Worm (Caenorhabditis elegans) whole organism, late embryonic: Measurements from ENCODE around the gene atl-1.
A peak's percentile ranks its signal among the peaks of the same experiment; 100 is the strongest.

Source experiments
- C08G9.2 ChIP-seq: sonication (generic microtip); optimal IDR thresholded peaks from 2 replicates; lab custom pipeline; 2016; ENCODE audit warnings: mild to moderate bottlenecking, missing genetic modification characterization, moderate library complexity, missing compliant biosample characterization
- F13H6.1 ChIP-seq: sonication (generic microtip); optimal IDR thresholded peaks from 2 replicates; lab custom pipeline; 2016; ENCODE audit warnings: missing genetic modification characterization, missing compliant biosample characterization
- K02D7.2 ChIP-seq: sonication (generic microtip); optimal IDR thresholded peaks from 2 replicates; lab custom pipeline; 2017; ENCODE audit warnings: mild to moderate bottlenecking, missing genetic modification characterization, missing compliant biosample characterization
- K09A11.1 ChIP-seq: sonication (generic microtip); optimal IDR thresholded peaks from 2 replicates; lab custom pipeline; 2017; ENCODE audit warnings: antibody characterized with exemption, mild to moderate bottlenecking, missing genetic modification characterization, missing compliant biosample characterization; ENCODE audit not compliant: insufficient read depth
- T23F11.4 ChIP-seq: fragments of 200-800 bp; sonication (Bioruptor generic); optimal IDR thresholded peaks from 2 replicates; lab custom pipeline; 2018; ENCODE audit warnings: mild to moderate bottlenecking, missing genetic modification characterization, missing compliant biosample characterization
- ceh-14 ChIP-seq: sonication (generic microtip); optimal IDR thresholded peaks from 2 replicates; lab custom pipeline; 2016; ENCODE audit warnings: missing genotype, missing genetic modification characterization, missing compliant biosample characterization
- ceh-19 ChIP-seq: fragments of 200-800 bp; sonication (Bioruptor generic); optimal IDR thresholded peaks from 2 replicates; lab custom pipeline; 2018; ENCODE audit warnings: mild to moderate bottlenecking, missing genetic modification characterization, missing compliant biosample characterization
- ceh-2 ChIP-seq: sonication (generic microtip); optimal IDR thresholded peaks from 2 replicates; lab custom pipeline; 2016; ENCODE audit warnings: missing genotype, missing genetic modification characterization, missing compliant biosample characterization
- ceh-22 ChIP-seq: sonication (generic microtip); optimal IDR thresholded peaks from 2 replicates; lab custom pipeline; 2017; ENCODE audit warnings: missing biosample characterization, missing genetic modification characterization
- ceh-30 ChIP-seq: fragments of 150-350 bp; optimal IDR thresholded peaks from 2 replicates; lab custom pipeline; 2014; ENCODE audit warnings: missing biosample characterization, missing genetic modification characterization
- ceh-31 ChIP-seq: sonication (generic microtip); optimal IDR thresholded peaks from 2 replicates; lab custom pipeline; 2016; ENCODE audit warnings: missing genetic modification characterization, missing compliant biosample characterization
- ceh-34 ChIP-seq: sonication (generic microtip); optimal IDR thresholded peaks from 2 replicates; lab custom pipeline; 2016; ENCODE audit warnings: mild to moderate bottlenecking, missing genetic modification characterization, missing compliant biosample characterization
- ceh-45 ChIP-seq: fragments of 200-800 bp; sonication (Bioruptor generic); IDR thresholded peaks from 2 replicates; pipeline ENCODE4 v1.3.6; 2022; ENCODE audit warnings: missing genetic modification reagents, missing genetic modification characterization, missing compliant biosample characterization
- ceh-48 ChIP-seq: sonication (generic microtip); optimal IDR thresholded peaks from 2 replicates; lab custom pipeline; 2016; ENCODE audit warnings: missing genetic modification characterization, inconsistent platforms, missing compliant biosample characterization
- ceh-6 ChIP-seq: fragments of 200-800 bp; sonication (Bioruptor generic); optimal IDR thresholded peaks from 2 replicates; lab custom pipeline; 2018; ENCODE audit warnings: mild to moderate bottlenecking, missing genetic modification characterization, missing compliant biosample characterization
- ceh-9 ChIP-seq: sonication (generic microtip); optimal IDR thresholded peaks from 2 replicates; lab custom pipeline; 2016; ENCODE audit warnings: mild to moderate bottlenecking, missing genetic modification characterization, inconsistent platforms, missing compliant biosample characterization
- che-1 ChIP-seq: sonication (generic microtip); optimal IDR thresholded peaks from 2 replicates; lab custom pipeline; 2016; ENCODE audit warnings: mild to moderate bottlenecking, missing genetic modification characterization, missing compliant biosample characterization
- dmd-4 ChIP-seq: sonication (generic microtip); optimal IDR thresholded peaks from 2 replicates; lab custom pipeline; 2016; ENCODE audit warnings: borderline replicate concordance, missing genetic modification characterization, missing compliant biosample characterization
- elt-2 ChIP-seq: sonication (generic microtip); optimal IDR thresholded peaks from 2 replicates; lab custom pipeline; 2016; ENCODE audit warnings: missing genetic modification reagents, missing genetic modification characterization, missing compliant biosample characterization
- eyg-1 ChIP-seq: sonication (generic microtip); optimal IDR thresholded peaks from 2 replicates; lab custom pipeline; 2016; ENCODE audit warnings: missing genotype, missing genetic modification characterization, missing compliant biosample characterization
- fax-1 ChIP-seq: sonication (generic microtip); optimal IDR thresholded peaks from 2 replicates; lab custom pipeline; 2016; ENCODE audit warnings: missing genotype, missing genetic modification characterization, missing compliant biosample characterization
- fkh-10 ChIP-seq: fragments of 150-350 bp; optimal IDR thresholded peaks from 2 replicates; lab custom pipeline; 2014; ENCODE audit warnings: missing biosample characterization, missing genetic modification reagents, missing genetic modification characterization
- fkh-6 ChIP-seq: sonication (generic microtip); optimal IDR thresholded peaks from 2 replicates; lab custom pipeline; 2016; ENCODE audit warnings: missing genetic modification characterization, missing compliant biosample characterization
- gmeb-2 ChIP-seq: sonication (generic microtip); optimal IDR thresholded peaks from 2 replicates; lab custom pipeline; 2016; ENCODE audit warnings: missing genetic modification characterization, inconsistent platforms, missing compliant biosample characterization
- hlh-13 ChIP-seq: fragments of 200-800 bp; sonication (Bioruptor generic); optimal IDR thresholded peaks from 2 replicates; lab custom pipeline; 2018; ENCODE audit warnings: mild to moderate bottlenecking, missing genetic modification characterization, missing compliant biosample characterization
- hlh-15 ChIP-seq: sonication (generic microtip); optimal IDR thresholded peaks from 2 replicates; lab custom pipeline; 2016; ENCODE audit warnings: missing genetic modification characterization, missing compliant biosample characterization
- hlh-8 ChIP-seq: sonication (generic microtip); optimal IDR thresholded peaks from 2 replicates; lab custom pipeline; 2016; ENCODE audit warnings: missing genotype, missing genetic modification characterization, missing compliant biosample characterization
- lin-11 ChIP-seq: fragments of 200-800 bp; sonication (Bioruptor generic); optimal IDR thresholded peaks from 2 replicates; lab custom pipeline; 2018; ENCODE audit warnings: mild to moderate bottlenecking, missing genetic modification characterization, missing compliant biosample characterization
- madf-2 ChIP-seq: sonication (generic microtip); optimal IDR thresholded peaks from 2 replicates; lab custom pipeline; 2017; ENCODE audit warnings: missing genetic modification characterization, missing compliant biosample characterization
- mec-3 ChIP-seq: sonication (generic microtip); optimal IDR thresholded peaks from 2 replicates; lab custom pipeline; 2016; ENCODE audit warnings: borderline replicate concordance, missing genetic modification characterization, missing compliant biosample characterization
- nfya-1 ChIP-seq: sonication (generic microtip); optimal IDR thresholded peaks from 2 replicates; lab custom pipeline; 2017; ENCODE audit warnings: missing genetic modification characterization, mild to moderate bottlenecking, missing compliant biosample characterization, antibody characterized with exemption, moderate library complexity
- nhr-232 ChIP-seq: sonication (generic microtip); optimal IDR thresholded peaks from 2 replicates; lab custom pipeline; 2016; ENCODE audit warnings: missing genetic modification characterization, missing compliant biosample characterization
- odd-2 ChIP-seq: sonication (generic microtip); optimal IDR thresholded peaks from 2 replicates; lab custom pipeline; 2017; ENCODE audit warnings: antibody characterized with exemption, mild to moderate bottlenecking, missing genetic modification characterization, missing compliant biosample characterization
- pag-3 ChIP-seq: sonication (generic microtip); optimal IDR thresholded peaks from 2 replicates; lab custom pipeline; 2016; ENCODE audit warnings: missing compliant biosample characterization, missing genetic modification characterization, borderline replicate concordance
- pat-9 ChIP-seq: fragments of 200-800 bp; sonication (Bioruptor generic); optimal IDR thresholded peaks from 2 replicates; lab custom pipeline; 2018; ENCODE audit warnings: mild to moderate bottlenecking, missing genetic modification characterization, moderate library complexity, missing compliant biosample characterization
- pax-1 ChIP-seq: fragments of 150-350 bp; optimal IDR thresholded peaks from 2 replicates; lab custom pipeline; 2014; ENCODE audit warnings: missing biosample characterization, missing genetic modification characterization
- pqm-1 ChIP-seq: sonication (generic microtip); optimal IDR thresholded peaks from 2 replicates; lab custom pipeline; 2016; ENCODE audit warnings: missing genetic modification characterization, missing compliant biosample characterization
- ref-2 ChIP-seq: sonication (generic microtip); optimal IDR thresholded peaks from 2 replicates; lab custom pipeline; 2016; ENCODE audit warnings: missing genetic modification characterization, missing compliant biosample characterization
- rnt-1 ChIP-seq: sonication (generic microtip); optimal IDR thresholded peaks from 2 replicates; lab custom pipeline; 2016; ENCODE audit warnings: missing genetic modification characterization, missing compliant biosample characterization
- sox-4 ChIP-seq: sonication (generic microtip); optimal IDR thresholded peaks from 2 replicates; lab custom pipeline; 2017; ENCODE audit warnings: mild to moderate bottlenecking, missing genetic modification characterization, inconsistent platforms, missing compliant biosample characterization
- syd-9 ChIP-seq: sonication (generic microtip); optimal IDR thresholded peaks from 2 replicates; lab custom pipeline; 2016; ENCODE audit warnings: mild to moderate bottlenecking, missing genetic modification characterization, moderate library complexity, missing compliant biosample characterization
- tbx-2 ChIP-seq: sonication (generic microtip); optimal IDR thresholded peaks from 2 replicates; lab custom pipeline; 2016; ENCODE audit warnings: missing genetic modification characterization, missing compliant biosample characterization
- tbx-7 ChIP-seq: sonication (generic microtip); optimal IDR thresholded peaks from 2 replicates; lab custom pipeline; 2016; ENCODE audit warnings: missing genotype, missing genetic modification characterization, missing compliant biosample characterization
- ttx-3 ChIP-seq: sonication (generic microtip); optimal IDR thresholded peaks from 2 replicates; lab custom pipeline; 2016; ENCODE audit warnings: missing genetic modification reagents, missing genetic modification characterization, missing compliant biosample characterization
- unc-3 ChIP-seq, 2 experiments: fragments of 200-800 bp in 1 of 2; sonication (Bioruptor generic) in 1 of 2; sonication (generic microtip) in 1 of 2; conservative IDR thresholded peaks in 1 of 2; optimal IDR thresholded peaks in 1 of 2; 2 replicates each; pipeline versions ENCODE4 v1.3.6 to Lab custom; 2016 to 2022; ENCODE audit warnings: missing compliant biosample characterization in 2 of 2, missing genetic modification characterization in 2 of 2, missing genetic modification reagents in 1 of 2
- unc-42 ChIP-seq: sonication (generic microtip); optimal IDR thresholded peaks from 2 replicates; lab custom pipeline; 2016; ENCODE audit warnings: missing genotype, missing genetic modification characterization, missing compliant biosample characterization
- unc-55 ChIP-seq: sonication (generic microtip); optimal IDR thresholded peaks from 2 replicates; lab custom pipeline; 2017; ENCODE audit warnings: missing biosample characterization, missing genetic modification reagents, missing genetic modification characterization
- unc-86 ChIP-seq: sonication (generic microtip); optimal IDR thresholded peaks from 2 replicates; lab custom pipeline; 2016; ENCODE audit warnings: missing genetic modification characterization, missing compliant biosample characterization
- zip-5 ChIP-seq: sonication (generic microtip); optimal IDR thresholded peaks from 2 replicates; lab custom pipeline; 2016; ENCODE audit warnings: missing genetic modification characterization, missing compliant biosample characterization
- ztf-16 ChIP-seq: sonication (generic microtip); optimal IDR thresholded peaks from 2 replicates; lab custom pipeline; 2017; ENCODE audit warnings: missing genetic modification characterization, missing compliant biosample characterization

atl-1 gene

ce11 chrV:9664620-9665019, 19.2 kb upstream of the atl-1 start:
- TF ChIP-seq hlh-8 (tag; lab: Kevin White, UChicago) (no peak), ceh-45 (no peak), nhr-232 (tag; lab: Kevin White, UChicago) (no peak), mec-3 (no peak), C08G9.2 (no peak), unc-3 (GFP tag; conservative IDR thresholded peaks at IDR 0.05; lab: Robert Waterston, UW) (no peak), unc-3 (tag; optimal IDR thresholded peaks at IDR 0.05; lab: Kevin White, UChicago) (no peak), ceh-14 (tag; lab: Kevin White, UChicago) (no peak), ceh-2 (tag; lab: Kevin White, UChicago) (no peak), hlh-15 (no peak), unc-86 (tag; lab: Kevin White, UChicago) (peak; percentile 18), ceh-34 (tag; lab: Kevin White, UChicago) (no peak), sox-4 (tag; lab: Kevin White, UChicago) (no peak), fkh-6 (tag; lab: Kevin White, UChicago) (no peak), ceh-30 (tag; lab: Kevin White, UChicago) (no peak), nfya-1 (tag; lab: Kevin White, UChicago) (peak; percentile 56), pag-3 (no peak), ceh-19 (GFP tag; lab: Kevin White, UChicago) (peak; percentile 39), ceh-48 (peak; percentile 30), F13H6.1 (tag; lab: Kevin White, UChicago) (no peak), tbx-2 (tag; lab: Kevin White, UChicago) (peak; percentile 44), ttx-3 (tag; lab: Kevin White, UChicago) (no peak), pat-9 (tag; lab: Kevin White, UChicago) (no peak), tbx-7 (no peak), gmeb-2 (tag; lab: Kevin White, UChicago) (no peak), T23F11.4 (GFP tag; lab: Kevin White, UChicago) (no peak), odd-2 (tag; lab: Kevin White, UChicago) (no peak), ceh-6 (GFP tag; lab: Kevin White, UChicago) (no peak), syd-9 (no peak), fkh-10 (no peak), unc-42 (tag; lab: Kevin White, UChicago) (peak; percentile 14), pqm-1 (tag; lab: Kevin White, UChicago) (no peak), rnt-1 (tag; lab: Kevin White, UChicago) (no peak), K09A11.1 (tag; lab: Kevin White, UChicago) (no peak), pax-1 (no peak), che-1 (tag; lab: Kevin White, UChicago) (no peak), zip-5 (tag; lab: Kevin White, UChicago) (no peak), fax-1 (tag; lab: Kevin White, UChicago) (no peak), elt-2 (tag; lab: Kevin White, UChicago) (no peak), unc-55 (GFP tag; lab: Kevin White, UChicago) (no peak), K02D7.2 (no peak), ztf-16 (tag; lab: Kevin White, UChicago) (no peak), eyg-1 (tag; lab: Kevin White, UChicago) (no peak), hlh-13 (GFP tag; lab: Kevin White, UChicago) (no peak), lin-11 (tag; lab: Kevin White, UChicago) (no peak), ceh-22 (tag; lab: Kevin White, UChicago) (no peak), ceh-9 (tag; lab: Kevin White, UChicago) (no peak), ceh-31 (peak; percentile 82), dmd-4 (tag; lab: Kevin White, UChicago) (no peak), ref-2 (tag; lab: Kevin White, UChicago) (peak; percentile 0), madf-2 (tag; lab: Kevin White, UChicago) (no peak)
